Fruit fly (Drosophila melanogaster) Kc167 (cell line): Measurements from ENCODE around the gene CG9391.

ENCODE experiments used
- Myc ChIP-seq: fragments of >200 bp; optimal IDR thresholded peaks from 2 replicates; lab custom pipeline; 2017; ENCODE audit warnings: missing external identifiers
- Sin3A ChIP-seq: fragments of >200 bp; optimal IDR thresholded peaks from 2 replicates; lab custom pipeline; 2018; ENCODE audit warnings: missing external identifiers
- insv ChIP-seq: fragments of >200 bp; optimal IDR thresholded peaks from 3 replicates; lab custom pipeline; 2018; ENCODE audit warnings: missing external identifiers
- psq ChIP-seq: fragments of >200 bp; optimal IDR thresholded peaks from 2 replicates; lab custom pipeline; 2017; ENCODE audit warnings: missing external identifiers
- ttk ChIP-seq: sonication (Bioruptor generic); optimal IDR thresholded peaks from 2 replicates; lab custom pipeline; 2017; ENCODE audit warnings: missing external identifiers

DNA sequence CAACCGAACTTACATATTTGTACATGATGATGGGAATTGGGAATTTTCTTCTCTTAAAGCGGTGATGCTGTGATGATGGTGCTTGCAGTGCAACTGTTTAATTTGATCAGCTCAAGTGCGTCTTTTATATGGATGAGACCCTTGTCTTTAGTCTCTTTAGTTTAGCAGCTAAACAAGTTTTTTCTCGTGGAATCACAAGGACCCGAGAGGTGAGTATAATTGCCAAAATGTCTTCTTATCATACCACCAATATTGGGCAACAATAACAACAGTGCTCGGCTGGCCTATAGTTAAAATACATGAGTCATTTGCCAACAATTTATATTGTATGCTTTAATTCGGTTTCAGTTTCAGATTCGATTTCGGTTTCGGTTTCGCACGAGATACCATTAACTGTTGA is 29.6 kb upstream of the CG9391 start, which contains the start of gene Edg78E:
- no peak for TF ChIP-seq Sin3A (lab: Kevin White, UChicago)
- TF ChIP-seq insv (lab: Kevin White, UChicago): no peak
- no peak for TF ChIP-seq ttk (lab: Kevin White, UChicago)
- TF ChIP-seq Myc: no peak
- no peak for TF ChIP-seq psq (lab: Kevin White, UChicago)
